Worm (Caenorhabditis elegans) whole organism, L1 larva: ENCODE results near the gene srg-25.

Experiments used
- elt-3 ChIP-seq, 6 experiments: fragments of 150-350 bp in 1 of 6; sonication (generic microtip); optimal IDR thresholded peaks; 2 replicates each; lab custom pipeline; 2017 to 2018; ENCODE audit warnings: missing biosample characterization in 6 of 6, missing genetic modification characterization in 6 of 6, inconsistent platforms in 1 of 6
- fos-1 ChIP-seq: fragments of 150-350 bp; optimal IDR thresholded peaks from 2 replicates; lab custom pipeline; 2014; ENCODE audit warnings: missing biosample characterization, missing genetic modification characterization
- lin-39 ChIP-seq: fragments of 150-350 bp; optimal IDR thresholded peaks from 2 replicates; lab custom pipeline; 2014; ENCODE audit warnings: missing biosample characterization, missing genetic modification reagents, missing genetic modification characterization
- mef-2 ChIP-seq: fragments of 150-350 bp; optimal IDR thresholded peaks from 2 replicates; lab custom pipeline; 2014; ENCODE audit warnings: missing biosample characterization, missing genetic modification characterization
- nhr-77 ChIP-seq: fragments of 150-350 bp; optimal IDR thresholded peaks from 2 replicates; lab custom pipeline; 2014; ENCODE audit warnings: missing biosample characterization, missing genetic modification characterization
- zip-4 ChIP-seq: fragments of 200-800 bp; sonication (Bioruptor generic); optimal IDR thresholded peaks from 2 replicates; lab custom pipeline; 2018; ENCODE audit warnings: mild to moderate bottlenecking, missing genetic modification characterization, moderate library complexity, missing compliant biosample characterization

ce11 chrV:5339497-5339896 lies 5.8 kb downstream of the srg-25 start, which contains the start of gene srg-27:
- no peak for TF ChIP-seq nhr-77 (tag; lab: Kevin White, UChicago)
- TF ChIP-seq zip-4 (GFP tag; lab: Kevin White, UChicago) = no peak
- TF ChIP-seq lin-39 (tag; lab: Kevin White, UChicago) = no peak
- TF ChIP-seq mef-2 (tag; lab: Kevin White, UChicago) = no peak
- TF ChIP-seq elt-3 (tag; optimal IDR thresholded peaks at IDR 0.05; lab: Kevin White, UChicago) = no peak
- TF ChIP-seq fos-1 (tag; lab: Kevin White, UChicago) = no peak
